Fruit fly (Drosophila melanogaster) whole organism, adult: ENCODE results near the gene Pif1.

Experiments
- CG12768 ChIP-seq: fragments of 200-800 bp; sonication (Bioruptor generic); optimal IDR thresholded peaks from 2 replicates; lab custom pipeline; 2017; ENCODE audit warnings: missing biosample characterization, missing genetic modification characterization, mild to moderate bottlenecking, moderate library complexity, missing genetic modification reagents
- CG14711 ChIP-seq: fragments of 200-800 bp; sonication (Bioruptor generic); optimal IDR thresholded peaks from 2 replicates; lab custom pipeline; 2018; ENCODE audit warnings: missing biosample characterization, mild to moderate bottlenecking, missing genetic modification characterization, moderate library complexity
- CG33017 ChIP-seq: fragments of 200-800 bp; sonication (Bioruptor generic); optimal IDR thresholded peaks from 2 replicates; lab custom pipeline; 2018; ENCODE audit warnings: missing biosample characterization, mild to moderate bottlenecking, missing genetic modification characterization, moderate library complexity
- CG5204 ChIP-seq: fragments of 200-800 bp; sonication (Bioruptor generic); optimal IDR thresholded peaks from 2 replicates; lab custom pipeline; 2016; ENCODE audit warnings: missing biosample characterization, missing genetic modification characterization
- CG7045 ChIP-seq: fragments of 200-800 bp; sonication (Bioruptor generic); optimal IDR thresholded peaks from 2 replicates; lab custom pipeline; 2017; ENCODE audit warnings: missing biosample characterization, mild to moderate bottlenecking, missing genetic modification characterization
- CG7101 ChIP-seq: fragments of 200-800 bp; sonication (Bioruptor generic); optimal IDR thresholded peaks from 2 replicates; lab custom pipeline; 2018; ENCODE audit warnings: missing biosample characterization, mild to moderate bottlenecking, missing genetic modification characterization, moderate library complexity
- Clk ChIP-seq: fragments of 200-800 bp; sonication (Bioruptor generic); optimal IDR thresholded peaks from 2 replicates; lab custom pipeline; 2017; ENCODE audit warnings: missing biosample characterization, missing genetic modification characterization
- Crg-1 ChIP-seq: fragments of 200-800 bp; sonication (Bioruptor generic); optimal IDR thresholded peaks from 2 replicates; lab custom pipeline; 2016; ENCODE audit warnings: missing biosample characterization, missing genetic modification characterization
- Mnt ChIP-seq: fragments of 200-800 bp; sonication (Bioruptor generic); optimal IDR thresholded peaks from 2 replicates; lab custom pipeline; 2016; ENCODE audit warnings: missing biosample characterization, mild to moderate bottlenecking, missing genetic modification characterization
- bab1 ChIP-seq: fragments of 200-800 bp; sonication (Bioruptor generic); optimal IDR thresholded peaks from 3 replicates; lab custom pipeline; 2019; ENCODE audit warnings: missing biosample characterization, mild to moderate bottlenecking, missing genetic modification characterization, moderate library complexity
- cic ChIP-seq: fragments of 200-800 bp; sonication (Bioruptor generic); optimal IDR thresholded peaks from 2 replicates; lab custom pipeline; 2017; ENCODE audit warnings: missing biosample characterization, mild to moderate bottlenecking, missing genetic modification characterization, moderate library complexity
- ovo ChIP-seq: fragments of 200-800 bp; sonication (Bioruptor generic); optimal IDR thresholded peaks from 2 replicates; lab custom pipeline; 2016; ENCODE audit warnings: missing biosample characterization, missing genetic modification characterization
- tj ChIP-seq: fragments of 200-800 bp; sonication (Bioruptor generic); optimal IDR thresholded peaks from 3 replicates; lab custom pipeline; 2017; ENCODE audit warnings: missing biosample characterization, mild to moderate bottlenecking, missing genetic modification characterization, moderate library complexity
- toe ChIP-seq: fragments of 200-800 bp; sonication (Bioruptor generic); optimal IDR thresholded peaks from 2 replicates; lab custom pipeline; 2016; ENCODE audit warnings: missing biosample characterization, missing genetic modification characterization

DNA sequence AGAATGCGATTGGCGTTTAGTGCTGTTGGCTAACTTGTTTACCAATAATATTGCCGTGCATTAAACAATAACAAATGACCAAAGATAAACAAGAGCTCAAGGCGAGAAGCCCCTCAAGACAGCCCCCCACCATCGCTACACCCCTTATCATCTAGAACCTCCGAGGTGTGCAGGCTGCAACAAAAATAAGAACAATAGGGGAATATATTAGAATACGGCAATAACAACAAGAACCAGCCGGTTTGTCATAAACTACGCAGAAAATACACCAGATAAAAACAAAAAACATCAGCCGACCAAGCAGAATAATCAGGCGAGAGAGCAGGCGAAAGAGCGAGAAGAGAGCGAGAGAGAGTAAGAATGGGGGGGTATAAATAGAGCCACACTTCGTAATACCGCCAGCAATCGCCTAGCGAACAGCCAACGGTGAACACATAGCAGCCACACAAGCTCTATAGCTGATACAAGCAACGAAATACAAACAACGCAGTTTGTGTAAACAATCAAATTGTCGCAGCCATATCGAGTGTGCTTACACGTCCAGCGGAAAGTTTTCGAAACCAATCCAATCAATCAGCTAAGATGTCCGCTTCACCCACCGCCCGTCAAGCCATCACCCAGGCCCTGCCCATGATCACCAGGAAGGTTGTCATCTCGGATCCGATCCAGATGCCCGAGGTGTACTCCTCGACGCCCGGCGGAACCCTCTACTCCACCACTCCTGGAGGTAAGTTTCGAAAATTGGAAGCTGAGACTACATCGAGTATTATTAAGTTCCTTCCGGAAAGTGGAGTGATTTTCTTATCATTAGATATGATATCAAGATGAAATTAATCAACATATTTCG, 8.5 kb upstream of the Pif1 start, which contains the start of gene Thor:
- peak; percentile 59 for TF ChIP-seq CG5204 (GFP tag; lab: Kevin White, UChicago)
- peak; percentile 87 for TF ChIP-seq CG12768 (GFP tag; lab: Kevin White, UChicago)
- peak; percentile 73 for TF ChIP-seq bab1 (GFP tag; lab: Kevin White, UChicago)
- peak; percentile 84 for TF ChIP-seq CG33017 (tag; lab: Kevin White, UChicago)
- TF ChIP-seq Crg-1 (GFP tag; lab: Kevin White, UChicago), result peak; percentile 83
- TF ChIP-seq tj, result peak; percentile 83
- TF ChIP-seq Mnt (GFP tag; lab: Kevin White, UChicago), result peak; percentile 87
- TF ChIP-seq CG7045 (GFP tag; lab: Kevin White, UChicago), result peak; percentile 81
- TF ChIP-seq toe (GFP tag; lab: Kevin White, UChicago), result peak; percentile 57
- peak; percentile 82 for TF ChIP-seq ovo (GFP tag; lab: Kevin White, UChicago)
- peak; percentile 96 for TF ChIP-seq cic (GFP tag; lab: Kevin White, UChicago)
- TF ChIP-seq CG7101 (tag; lab: Kevin White, UChicago), result peak; percentile 68
- peak; percentile 79 for TF ChIP-seq Clk (GFP tag; lab: Kevin White, UChicago)
- peak; percentile 37 for TF ChIP-seq CG14711 (tag; lab: Kevin White, UChicago)
